Worm (Caenorhabditis elegans) whole organism, L2 larva: ENCODE results near the gene clc-17.

Experiments
- R02D3.7 ChIP-seq: fragments of 150-350 bp; optimal IDR thresholded peaks from 2 replicates; lab custom pipeline; 2014; ENCODE audit warnings: missing biosample characterization, missing genetic modification characterization
- ceh-16 ChIP-seq: fragments of 150-350 bp; optimal IDR thresholded peaks from 2 replicates; lab custom pipeline; 2014; ENCODE audit warnings: missing biosample characterization, missing genetic modification characterization
- gmeb-1 ChIP-seq: fragments of 150-350 bp; optimal IDR thresholded peaks from 2 replicates; lab custom pipeline; 2014; ENCODE audit warnings: missing biosample characterization, missing genetic modification characterization
- lin-11 ChIP-seq: fragments of 150-350 bp; sonication (generic microtip); optimal IDR thresholded peaks from 2 replicates; lab custom pipeline; 2014; ENCODE audit warnings: missing biosample characterization, missing genetic modification characterization, inconsistent platforms, mixed read lengths
- nhr-10 ChIP-seq: sonication (generic microtip); optimal IDR thresholded peaks from 2 replicates; lab custom pipeline; 2017; ENCODE audit warnings: missing biosample characterization, missing genetic modification characterization
- nhr-129 ChIP-seq: fragments of 150-350 bp; optimal IDR thresholded peaks from 2 replicates; lab custom pipeline; 2014; ENCODE audit warnings: missing biosample characterization, missing genetic modification characterization
- nhr-23 ChIP-seq: fragments of 150-350 bp; optimal IDR thresholded peaks from 2 replicates; lab custom pipeline; 2014; ENCODE audit warnings: missing biosample characterization, missing genetic modification reagents, missing genetic modification characterization
- nhr-237 ChIP-seq: fragments of 150-350 bp; optimal IDR thresholded peaks from 2 replicates; lab custom pipeline; 2014; ENCODE audit warnings: missing biosample characterization, missing genetic modification characterization
- nhr-25 ChIP-seq: fragments of 150-350 bp; sonication (generic microtip); optimal IDR thresholded peaks from 3 replicates; lab custom pipeline; 2014; ENCODE audit warnings: missing biosample characterization, missing genetic modification characterization
- nhr-6 ChIP-seq: fragments of 150-350 bp; optimal IDR thresholded peaks from 2 replicates; lab custom pipeline; 2014; ENCODE audit warnings: missing biosample characterization, missing genetic modification characterization
- nhr-77 ChIP-seq: fragments of 150-350 bp; optimal IDR thresholded peaks from 2 replicates; lab custom pipeline; 2014; ENCODE audit warnings: missing biosample characterization, missing genetic modification characterization
- sem-4 ChIP-seq: fragments of 150-350 bp; optimal IDR thresholded peaks from 2 replicates; lab custom pipeline; 2014; ENCODE audit warnings: missing biosample characterization, missing genetic modification reagents, missing genetic modification characterization
- sma-3 ChIP-seq: sonication (generic microtip); optimal IDR thresholded peaks from 2 replicates; lab custom pipeline; 2016; ENCODE audit warnings: missing genetic modification reagents, missing genetic modification characterization, missing compliant biosample characterization
- unc-39 ChIP-seq: fragments of 150-350 bp; optimal IDR thresholded peaks from 2 replicates; lab custom pipeline; 2014; ENCODE audit warnings: missing biosample characterization, missing genetic modification characterization
- zag-1 ChIP-seq: fragments of 150-350 bp; optimal IDR thresholded peaks from 2 replicates; lab custom pipeline; 2014; ENCODE audit warnings: missing biosample characterization, missing genetic modification characterization

clc-17 gene

ce11 chrX:11152720-11153119, 45.5 kb downstream of the clc-17 start, which contains the start of the genes C05C9.3 and C05C9.2:
Gene C05C9.3, minus strand, starts transcription at chrX:11152820.
Gene C05C9.2, plus strand, starts transcription at chrX:11153065.
- no peak for TF ChIP-seq sem-4 (tag; lab: Kevin White, UChicago)
- no peak for TF ChIP-seq nhr-129
- no peak for TF ChIP-seq sma-3 (GFP tag; lab: Kevin White, UChicago)
- no peak for TF ChIP-seq nhr-77
- no peak for TF ChIP-seq ceh-16 (tag; lab: Kevin White, UChicago)
- TF ChIP-seq unc-39, result no peak
- TF ChIP-seq zag-1, result no peak
- no peak for TF ChIP-seq gmeb-1 (tag; lab: Kevin White, UChicago)
- TF ChIP-seq nhr-23 (tag; lab: Kevin White, UChicago), result no peak
- no peak for TF ChIP-seq R02D3.7 (tag; lab: Kevin White, UChicago)
- TF ChIP-seq nhr-6 (tag; lab: Kevin White, UChicago), result no peak
- no peak for TF ChIP-seq lin-11
- TF ChIP-seq nhr-25 (tag; lab: Kevin White, UChicago), result no peak
- TF ChIP-seq nhr-10 (tag; lab: Kevin White, UChicago), result no peak
- TF ChIP-seq nhr-237 (tag; lab: Kevin White, UChicago), result no peak
